Fruit fly (Drosophila melanogaster) whole organism, pupa: ENCODE data around the gene CG8034.

Experiments used
- CG10348 ChIP-seq: fragments of 200-800 bp; sonication (Bioruptor generic); IDR thresholded peaks from 2 replicates; pipeline ENCODE4 v1.3.6; 2022; ENCODE audit warnings: missing biosample characterization, missing genetic modification characterization
- CG12605 ChIP-seq: fragments of 200-800 bp; sonication (Bioruptor generic); IDR thresholded peaks from 2 replicates; pipeline ENCODE4 v1.3.6; 2022; ENCODE audit warnings: missing biosample characterization, missing genetic modification characterization
- CG13204 ChIP-seq: fragments of 200-800 bp; sonication (Bioruptor generic); optimal IDR thresholded peaks from 2 replicates; lab custom pipeline; 2018; ENCODE audit warnings: missing biosample characterization, mild to moderate bottlenecking, missing genetic modification characterization, moderate library complexity
- CG14655 ChIP-seq: fragments of 200-800 bp; sonication (Bioruptor generic); optimal IDR thresholded peaks from 3 replicates; lab custom pipeline; 2017; ENCODE audit warnings: mild to moderate bottlenecking, missing biosample characterization, missing genetic modification reagents, missing genetic modification characterization
- CG15710 ChIP-seq: fragments of 200-800 bp; sonication (Bioruptor generic); optimal IDR thresholded peaks from 2 replicates; lab custom pipeline; 2018; ENCODE audit warnings: missing biosample characterization, mild to moderate bottlenecking, missing genetic modification characterization, moderate library complexity
- CG17806 ChIP-seq: fragments of 200-800 bp; sonication (Bioruptor generic); optimal IDR thresholded peaks from 2 replicates; lab custom pipeline; 2018; ENCODE audit warnings: missing biosample characterization, mild to moderate bottlenecking, missing genetic modification characterization, moderate library complexity
- CG32121 ChIP-seq: fragments of 200-800 bp; sonication (Bioruptor generic); IDR thresholded peaks from 2 replicates; pipeline ENCODE4 v1.3.6; 2022; ENCODE audit warnings: missing biosample characterization, missing genetic modification characterization
- CG34367 ChIP-seq: fragments of 200-800 bp; sonication (Bioruptor generic); optimal IDR thresholded peaks from 2 replicates; lab custom pipeline; 2018; ENCODE audit warnings: missing biosample characterization, mild to moderate bottlenecking, missing genetic modification characterization
- CG4496 ChIP-seq: fragments of 200-800 bp; sonication (Bioruptor generic); IDR thresholded peaks from 3 replicates; pipeline ENCODE4 v1.3.6; 2022; ENCODE audit warnings: missing biosample characterization, missing genetic modification characterization
- CG8159 ChIP-seq: fragments of 200-800 bp; sonication (Bioruptor generic); optimal IDR thresholded peaks from 3 replicates; lab custom pipeline; 2018; ENCODE audit warnings: missing biosample characterization, mild to moderate bottlenecking, missing genetic modification characterization, moderate library complexity
- CG8301 ChIP-seq: fragments of 200-800 bp; sonication (Bioruptor generic); optimal IDR thresholded peaks from 2 replicates; lab custom pipeline; 2018; ENCODE audit warnings: missing biosample characterization, mild to moderate bottlenecking, missing genetic modification characterization
- CG9948 ChIP-seq: fragments of 200-800 bp; sonication (Bioruptor generic); optimal IDR thresholded peaks from 2 replicates; lab custom pipeline; 2018; ENCODE audit warnings: missing biosample characterization, mild to moderate bottlenecking, missing genetic modification characterization, moderate library complexity
- D1 ChIP-seq: fragments of 200-800 bp; sonication (Bioruptor generic); optimal IDR thresholded peaks from 2 replicates; lab custom pipeline; 2018; ENCODE audit warnings: missing biosample characterization, mild to moderate bottlenecking, missing genetic modification characterization, moderate library complexity
- EcR ChIP-seq: fragments of 200-800 bp; sonication (Bioruptor generic); optimal IDR thresholded peaks from 3 replicates; lab custom pipeline; 2019; ENCODE audit warnings: missing biosample characterization, missing genetic modification characterization, mild to moderate bottlenecking, moderate library complexity, missing genetic modification reagents
- Ets98B ChIP-seq: fragments of 200-800 bp; sonication (Bioruptor generic); IDR thresholded peaks from 2 replicates; pipeline ENCODE4 v1.3.6; 2022; ENCODE audit warnings: missing biosample characterization, missing genetic modification characterization
- Pif1A ChIP-seq: fragments of 200-800 bp; sonication (Bioruptor generic); optimal IDR thresholded peaks from 3 replicates; lab custom pipeline; 2016; ENCODE audit warnings: missing biosample characterization, missing genetic modification characterization
- Pif1B ChIP-seq: fragments of 200-800 bp; sonication (Bioruptor generic); optimal IDR thresholded peaks from 3 replicates; lab custom pipeline; 2016; ENCODE audit warnings: missing biosample characterization, missing genetic modification characterization
- Snoo ChIP-seq: fragments of 200-800 bp; sonication (Bioruptor generic); optimal IDR thresholded peaks from 3 replicates; lab custom pipeline; 2017; ENCODE audit warnings: missing biosample characterization, mild to moderate bottlenecking, missing genetic modification characterization, inconsistent platforms
- fd96Ca ChIP-seq: fragments of 200-800 bp; sonication (Bioruptor generic); IDR thresholded peaks from 3 replicates; pipeline ENCODE4 v1.3.6; 2022; ENCODE audit warnings: missing biosample characterization, missing genetic modification characterization
- gl ChIP-seq: fragments of 200-800 bp; sonication (Bioruptor generic); optimal IDR thresholded peaks from 2 replicates; lab custom pipeline; 2018; ENCODE audit warnings: missing biosample characterization, mild to moderate bottlenecking, missing genetic modification characterization
- rn ChIP-seq: fragments of 200-800 bp; sonication (Bioruptor generic); IDR thresholded peaks from 2 replicates; pipeline ENCODE4 v1.3.6; 2022; ENCODE audit warnings: missing biosample characterization, missing genetic modification characterization

Gene CG8034

dm6 chrX:19297899-19298784 lies at the start of gene CG8034:
TSS of gene CG8034 (minus strand) at chrX:19298162.
- TF ChIP-seq CG4496 (GFP tag; lab: Robert Waterston, UW), result peak; percentile 97
- TF ChIP-seq Snoo (tag; lab: Kevin White, UChicago), result peak; percentile 98
- TF ChIP-seq Pif1B, result peak; percentile 98
- TF ChIP-seq CG8301 (tag; lab: Kevin White, UChicago), result peak; percentile 98
- TF ChIP-seq D1, result peak; percentile 97
- peak; percentile 99 for TF ChIP-seq CG9948
- TF ChIP-seq rn (GFP tag; lab: Robert Waterston, UW), result peak; percentile 85
- TF ChIP-seq Ets98B (GFP tag; lab: Robert Waterston, UW), result peak; percentile 92
- peak; percentile 98 for TF ChIP-seq CG15710
- peak; percentile 99 for TF ChIP-seq CG8159
- peak; percentile 91 for TF ChIP-seq CG10348 (GFP tag; lab: Robert Waterston, UW)
- TF ChIP-seq CG34367 (tag; lab: Kevin White, UChicago), result peak; percentile 96
- peak; percentile 99 for TF ChIP-seq CG14655
- TF ChIP-seq gl (tag; lab: Kevin White, UChicago), result peak; percentile 95
- peak; percentile 96 for TF ChIP-seq CG17806
- TF ChIP-seq CG32121, result peak; percentile 95
- TF ChIP-seq CG13204, result peak; percentile 98
- peak; percentile 98 for TF ChIP-seq Pif1A
- peak; percentile 91 for TF ChIP-seq CG12605 (GFP tag; lab: Robert Waterston, UW)
- peak; percentile 38 for TF ChIP-seq EcR
- peak; percentile 97 for TF ChIP-seq fd96Ca (GFP tag; lab: Robert Waterston, UW)

dm6 chrX:19326730-19327129 lies 28.8 kb upstream of the CG8034 start:
- no peak for TF ChIP-seq CG9948
- TF ChIP-seq D1, result peak; percentile 51

dm6 chrX:19325729-19326473 lies 27.9 kb upstream of the CG8034 start:
- no peak for TF ChIP-seq D1
- no peak for TF ChIP-seq CG8159
- TF ChIP-seq rn (GFP tag; lab: Robert Waterston, UW), result no peak
- no peak for TF ChIP-seq Pif1B
- no peak for TF ChIP-seq CG4496 (GFP tag; lab: Robert Waterston, UW)
- no peak for TF ChIP-seq CG13204
- no peak for TF ChIP-seq gl (tag; lab: Kevin White, UChicago)
- no peak for TF ChIP-seq Snoo (tag; lab: Kevin White, UChicago)
- TF ChIP-seq CG8301 (tag; lab: Kevin White, UChicago), result no peak
- no peak for TF ChIP-seq CG15710
- TF ChIP-seq CG9948, result no peak
- no peak for TF ChIP-seq EcR
- TF ChIP-seq fd96Ca (GFP tag; lab: Robert Waterston, UW), result no peak
- TF ChIP-seq CG10348 (GFP tag; lab: Robert Waterston, UW), result no peak
- TF ChIP-seq CG14655, result no peak
- no peak for TF ChIP-seq Pif1A
- no peak for TF ChIP-seq Ets98B (GFP tag; lab: Robert Waterston, UW)
- TF ChIP-seq CG34367 (tag; lab: Kevin White, UChicago), result no peak
- no peak for TF ChIP-seq CG17806

- TF ChIP-seq Snoo (tag; lab: Kevin White, UChicago), result peak; percentile 24
- no peak for TF ChIP-seq D1
Observed at dm6 chrX:19324576-19325353, 26.8 kb upstream of the CG8034 start.

dm6 chrX:19323835-19324133 lies 25.8 kb upstream of the CG8034 start:
- peak; percentile 89 for TF ChIP-seq Pif1A
- TF ChIP-seq Snoo (tag; lab: Kevin White, UChicago), result peak; percentile 79
- peak; percentile 10 for TF ChIP-seq EcR
- TF ChIP-seq CG32121, result peak; percentile 91
- TF ChIP-seq CG8159, result peak; percentile 76
- TF ChIP-seq CG8301 (tag; lab: Kevin White, UChicago), result peak; percentile 93
- peak; percentile 78 for TF ChIP-seq CG15710
- peak; percentile 94 for TF ChIP-seq Ets98B (GFP tag; lab: Robert Waterston, UW)
- TF ChIP-seq D1, result peak; percentile 52
- TF ChIP-seq rn (GFP tag; lab: Robert Waterston, UW), result peak; percentile 87
- no peak; the same call in 2 of the 3 replicates for TF ChIP-seq fd96Ca (GFP tag; lab: Robert Waterston, UW)
- TF ChIP-seq CG17806, result peak; percentile 78
- peak; percentile 95 for TF ChIP-seq CG14655
- peak; percentile 91 for TF ChIP-seq CG12605 (GFP tag; lab: Robert Waterston, UW)
- peak; percentile 95 for TF ChIP-seq CG4496 (GFP tag; lab: Robert Waterston, UW)
- TF ChIP-seq gl (tag; lab: Kevin White, UChicago), result peak; percentile 45
- TF ChIP-seq CG13204, result peak; percentile 64
- TF ChIP-seq Pif1B, result peak; percentile 88
- TF ChIP-seq CG9948, result peak; percentile 89
- TF ChIP-seq CG10348 (GFP tag; lab: Robert Waterston, UW), result peak; percentile 68
- peak; percentile 76 for TF ChIP-seq CG34367 (tag; lab: Kevin White, UChicago)
